Worm (Caenorhabditis elegans): ENCODE measurements around the gene cht-3.

ce11 chrIV:6957341-6957740 is 46.1 kb upstream of the cht-3 start, which contains the start of gene jnk-1:
- no peak for TF ChIP-seq snpc-4 (tag; optimal IDR thresholded peaks at IDR 0.05)
- no peak for TF ChIP-seq pqm-1 (tag; optimal IDR thresholded peaks at IDR 0.05)
- TF ChIP-seq nhr-25 (tag; optimal IDR thresholded peaks at IDR 0.05; ENCODE audit: borderline replicate concordance, insufficient read depth): no peak
- no peak for TF ChIP-seq spr-3 (GFP tag; optimal IDR thresholded peaks at IDR 0.05)
- TF ChIP-seq zfp-2 (tag; optimal IDR thresholded peaks at IDR 0.05): no peak
